Worm (Caenorhabditis elegans) whole organism, young adult: Measurements from ENCODE around the gene fdgt-1.
"Not testable (repeated sequence)": the region's sequence is repeated elsewhere in the genome, so short reads cannot be mapped to it uniquely, and the experiment has no call there.

Experiments used
- D2030.7 ChIP-seq: fragments of 200-800 bp; sonication (Bioruptor generic); IDR thresholded peaks from 2 replicates; pipeline ENCODE4 v1.3.6; 2022; ENCODE audit warnings: missing genetic modification reagents, missing genetic modification characterization, missing compliant biosample characterization
- F23B12.7 ChIP-seq: sonication (generic microtip); optimal IDR thresholded peaks from 2 replicates; lab custom pipeline; 2017; ENCODE audit warnings: missing genetic modification characterization, mild to moderate bottlenecking, missing compliant biosample characterization, antibody characterized with exemption, moderate library complexity; ENCODE audit not compliant: insufficient read depth
- Y79H2A.3 ChIP-seq: fragments of 200-800 bp; sonication (Bioruptor generic); conservative IDR thresholded peaks from 2 replicates; pipeline ENCODE4 v1.3.6; 2022; ENCODE audit warnings: missing genetic modification reagents, missing genetic modification characterization, missing compliant biosample characterization
- ZK185.1 ChIP-seq: sonication (generic microtip); optimal IDR thresholded peaks from 2 replicates; lab custom pipeline; 2016; ENCODE audit warnings: mild to moderate bottlenecking, missing genetic modification characterization, missing compliant biosample characterization; ENCODE audit not compliant: poor library complexity, severe bottlenecking
- dpff-1 ChIP-seq: sonication (generic microtip); optimal IDR thresholded peaks from 2 replicates; lab custom pipeline; 2017; ENCODE audit warnings: mild to moderate bottlenecking, missing genetic modification characterization, missing compliant biosample characterization
- egl-18 ChIP-seq: fragments of 200-800 bp; sonication (Bioruptor generic); IDR thresholded peaks from 2 replicates; pipeline ENCODE4 v1.3.6; 2022; ENCODE audit warnings: missing genetic modification reagents, missing genetic modification characterization, missing compliant biosample characterization
- ekl-4 ChIP-seq: fragments of 200-800 bp; sonication (Bioruptor generic); IDR thresholded peaks from 2 replicates; pipeline ENCODE4 v1.3.6; 2022; ENCODE audit warnings: missing genetic modification reagents, missing genetic modification characterization, missing compliant biosample characterization
- hmg-20 ChIP-seq: fragments of 200-800 bp; sonication (Bioruptor generic); IDR thresholded peaks from 2 replicates; pipeline ENCODE4 v1.3.6; 2022; ENCODE audit warnings: missing genetic modification reagents, missing genetic modification characterization, missing compliant biosample characterization
- nhr-80 ChIP-seq: sonication (generic microtip); optimal IDR thresholded peaks from 2 replicates; lab custom pipeline; 2016; ENCODE audit warnings: missing genetic modification characterization, missing compliant biosample characterization
- nhr-90 ChIP-seq: sonication (generic microtip); optimal IDR thresholded peaks from 2 replicates; lab custom pipeline; 2016; ENCODE audit warnings: missing genotype, mild to moderate bottlenecking, missing genetic modification characterization, missing compliant biosample characterization
- tlf-1 ChIP-seq: fragments of 200-800 bp; sonication (Bioruptor generic); optimal IDR thresholded peaks from 2 replicates; lab custom pipeline; 2018; ENCODE audit warnings: mild to moderate bottlenecking, missing genetic modification characterization, missing compliant biosample characterization
- ztf-18 ChIP-seq: sonication (generic microtip); optimal IDR thresholded peaks from 2 replicates; lab custom pipeline; 2016; ENCODE audit warnings: missing genotype, mild to moderate bottlenecking, missing genetic modification characterization, missing compliant biosample characterization
- ztf-25 ChIP-seq: fragments of 200-800 bp; sonication (Bioruptor generic); IDR thresholded peaks from 2 replicates; pipeline ENCODE4 v1.3.6; 2022; ENCODE audit warnings: missing genetic modification reagents, missing genetic modification characterization, missing compliant biosample characterization

The fdgt-1 gene

ce11 chrII:1550501-1550900, 46.1 kb downstream of the fdgt-1 start, which contains the start of the genes fbxb-52 and fbxb-51:
Gene fbxb-52, minus strand, starts transcription at chrII:1550601.
Gene fbxb-51, plus strand, starts transcription at chrII:1550712.
- TF ChIP-seq hmg-20 (GFP tag; lab: Robert Waterston, UW) (no peak), ekl-4 (GFP tag; lab: Robert Waterston, UW) (no peak), egl-18 (no peak), tlf-1 (GFP tag; lab: Kevin White, UChicago) (no peak), F23B12.7 (tag; lab: Kevin White, UChicago) (no peak), ZK185.1 (no peak), Y79H2A.3 (GFP tag; lab: Robert Waterston, UW) (no peak), dpff-1 (tag; lab: Kevin White, UChicago) (no peak), nhr-80 (tag; lab: Kevin White, UChicago) (no peak), ztf-25 (GFP tag; lab: Robert Waterston, UW) (no peak)

- TF ChIP-seq nhr-90; D2030.7; ztf-18 (tag; lab: Kevin White, UChicago): not testable (repeated sequence)
These were observed 51.9 kb downstream of the fdgt-1 start, which contains the start of the genes fbxb-54 and fbxb-50 for ce11 chrII:1556217-1556616. Gene fbxb-54, minus strand, starts transcription at chrII:1556317. Gene fbxb-50, plus strand, starts transcription at chrII:1556443.
